Worm (Caenorhabditis elegans) whole organism, midembryonic: Measurements from ENCODE around the gene Y62E10A.19.

Experiments used
- T22C8.4 ChIP-seq: fragments of 200-800 bp; sonication (Bioruptor generic); IDR thresholded peaks from 2 replicates; pipeline ENCODE4 v1.3.6; 2022; ENCODE audit warnings: missing genetic modification characterization, missing compliant biosample characterization
- cog-1 ChIP-seq: sonication (generic microtip); optimal IDR thresholded peaks from 2 replicates; lab custom pipeline; 2016; ENCODE audit warnings: missing genetic modification characterization, missing compliant biosample characterization
- flt-1 ChIP-seq: fragments of 200-800 bp; sonication (Bioruptor generic); IDR thresholded peaks from 2 replicates; pipeline ENCODE4 v1.3.6; 2022; ENCODE audit warnings: missing genetic modification characterization, missing compliant biosample characterization
- klf-2 ChIP-seq: fragments of 200-800 bp; sonication (Bioruptor generic); conservative IDR thresholded peaks from 2 replicates; pipeline ENCODE4 v1.3.6; 2022; ENCODE audit warnings: missing genetic modification reagents, missing genetic modification characterization, missing compliant biosample characterization
- med-1 ChIP-seq: sonication (generic microtip); optimal IDR thresholded peaks from 2 replicates; lab custom pipeline; 2017; ENCODE audit warnings: missing genetic modification characterization, mild to moderate bottlenecking, missing compliant biosample characterization, antibody characterized with exemption, missing genetic modification reagents; ENCODE audit not compliant: insufficient read depth
- ref-1 ChIP-seq: fragments of 200-800 bp; sonication (Bioruptor generic); conservative IDR thresholded peaks from 2 replicates; pipeline ENCODE4 v1.3.6; 2022; ENCODE audit warnings: missing genetic modification reagents, missing genetic modification characterization, missing compliant biosample characterization
- tab-1 ChIP-seq: fragments of 200-800 bp; sonication (Bioruptor generic); IDR thresholded peaks from 2 replicates; pipeline ENCODE4 v1.3.6; 2022; ENCODE audit warnings: missing genetic modification characterization, missing compliant biosample characterization
- ztf-23 ChIP-seq: fragments of 200-800 bp; sonication (Bioruptor generic); IDR thresholded peaks from 2 replicates; pipeline ENCODE4 v1.3.6; 2022; ENCODE audit warnings: missing genetic modification reagents, missing genetic modification characterization, missing compliant biosample characterization
- ztf-29 ChIP-seq: fragments of 200-800 bp; sonication (Bioruptor generic); IDR thresholded peaks from 2 replicates; pipeline ENCODE4 v1.3.6; 2022; ENCODE audit warnings: missing genetic modification reagents, missing genetic modification characterization, missing compliant biosample characterization

DNA sequence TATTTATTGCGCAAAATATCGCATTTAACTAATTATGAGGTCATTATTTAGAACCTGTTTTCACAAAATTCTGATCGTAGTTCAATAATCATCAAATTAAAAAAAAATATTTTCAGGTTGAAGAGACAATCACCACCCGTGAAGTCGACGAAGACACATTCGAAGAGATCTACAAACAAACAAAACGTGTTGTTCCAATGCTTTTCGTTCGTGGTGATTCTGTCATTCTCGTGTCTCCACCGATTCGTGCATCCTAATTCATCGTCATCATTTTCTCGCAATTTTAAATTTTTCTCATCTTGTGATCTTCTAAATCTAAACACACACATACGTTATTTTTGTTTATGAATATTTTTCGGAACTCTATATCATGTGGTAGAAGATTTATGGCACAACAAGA lies 19.3 kb downstream of the Y62E10A.19 start:
- TF ChIP-seq ref-1 (GFP tag; lab: Robert Waterston, UW) (no peak), ztf-29 (GFP tag; lab: Robert Waterston, UW) (no peak), ztf-23 (GFP tag; lab: Robert Waterston, UW) (no peak), cog-1 (tag; lab: Kevin White, UChicago) (no peak), klf-2 (GFP tag; lab: Robert Waterston, UW) (no peak), flt-1 (GFP tag; lab: Robert Waterston, UW) (no peak), med-1 (no peak), tab-1 (no peak), T22C8.4 (no peak)
